Worm (Caenorhabditis elegans): ENCODE results near the gene cyk-3.
A peak's percentile ranks its signal among the peaks of the same experiment; 100 is the strongest.

The cyk-3 gene

DNA sequence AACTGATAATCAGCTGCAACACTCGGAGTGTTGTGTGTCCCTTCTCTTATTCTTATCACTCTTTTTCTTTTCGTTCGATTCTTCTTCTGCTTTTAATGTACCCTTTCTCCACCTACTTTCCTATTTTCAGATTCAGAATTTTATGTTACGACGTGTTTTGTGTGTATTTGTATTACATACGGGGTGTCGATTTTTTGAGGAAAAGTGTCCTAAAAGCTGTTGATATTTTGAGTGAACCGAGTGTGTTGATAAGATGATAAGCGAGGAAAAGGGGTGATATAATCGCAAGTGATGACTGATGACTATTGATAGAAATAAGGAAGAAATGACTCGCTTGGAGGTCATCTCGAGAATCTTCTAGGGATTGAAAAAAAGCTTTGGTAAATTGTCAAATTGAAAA is 38.6 kb upstream of the cyk-3 start:
- no peak for TF ChIP-seq snpc-4 (tag; optimal IDR thresholded peaks at IDR 0.05)
- TF ChIP-seq flh-1 (GFP tag; optimal IDR thresholded peaks at IDR 0.05), result no peak
- TF ChIP-seq sptf-1 (tag; optimal IDR thresholded peaks at IDR 0.05), result no peak
- no peak for TF ChIP-seq ceh-39 (tag; optimal IDR thresholded peaks at IDR 0.05)
- no peak for TF ChIP-seq cnd-1 (tag; optimal IDR thresholded peaks at IDR 0.05)
- no peak for TF ChIP-seq nhr-2 (tag; optimal IDR thresholded peaks at IDR 0.05)
- no peak for TF ChIP-seq nhr-28 (tag; optimal IDR thresholded peaks at IDR 0.05)
- no peak for TF ChIP-seq bed-3 (GFP tag; optimal IDR thresholded peaks at IDR 0.05)
- no peak for TF ChIP-seq elt-3 (tag; optimal IDR thresholded peaks at IDR 0.05)

DNA sequence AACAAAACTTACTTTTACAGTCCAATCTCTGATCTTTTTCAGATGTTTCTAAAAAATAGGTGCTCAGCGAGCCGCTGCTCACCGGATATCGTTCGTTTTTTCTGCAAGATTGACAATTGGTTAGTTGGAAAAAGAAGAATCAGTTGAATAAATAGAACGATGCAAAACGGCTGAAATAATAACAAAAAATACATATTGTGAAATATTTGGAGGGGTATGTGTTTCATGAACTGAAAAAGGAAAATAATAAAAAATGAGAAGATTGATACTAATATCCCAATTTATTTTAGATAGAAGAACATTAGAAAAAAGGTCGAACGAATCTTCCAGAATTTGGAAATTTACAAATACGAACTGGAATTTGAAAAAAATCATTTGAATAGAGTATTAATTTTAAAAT is 37.9 kb upstream of the cyk-3 start, which contains the start of gene frm-2:
TSS of gene frm-2 (minus strand) at position 101 of the 400 bp plus-strand sequence.
- no peak for TF ChIP-seq zip-8 (tag; optimal IDR thresholded peaks at IDR 0.05)
- TF ChIP-seq flh-1 (GFP tag; optimal IDR thresholded peaks at IDR 0.05), result no peak
- TF ChIP-seq lsy-2 (tag; optimal IDR thresholded peaks at IDR 0.05), result no peak
- no peak for TF ChIP-seq ceh-43 (GFP tag; optimal IDR thresholded peaks at IDR 0.05)
- TF ChIP-seq ceh-83 (GFP tag; optimal IDR thresholded peaks at IDR 0.05), result no peak
- no peak for TF ChIP-seq sem-2 (GFP tag; optimal IDR thresholded peaks at IDR 0.05)
- no peak for TF ChIP-seq unc-120 (tag; optimal IDR thresholded peaks at IDR 0.05; ENCODE audit: poor library complexity, severe bottlenecking)
- TF ChIP-seq nhr-2 (tag; optimal IDR thresholded peaks at IDR 0.05), result no peak

DNA sequence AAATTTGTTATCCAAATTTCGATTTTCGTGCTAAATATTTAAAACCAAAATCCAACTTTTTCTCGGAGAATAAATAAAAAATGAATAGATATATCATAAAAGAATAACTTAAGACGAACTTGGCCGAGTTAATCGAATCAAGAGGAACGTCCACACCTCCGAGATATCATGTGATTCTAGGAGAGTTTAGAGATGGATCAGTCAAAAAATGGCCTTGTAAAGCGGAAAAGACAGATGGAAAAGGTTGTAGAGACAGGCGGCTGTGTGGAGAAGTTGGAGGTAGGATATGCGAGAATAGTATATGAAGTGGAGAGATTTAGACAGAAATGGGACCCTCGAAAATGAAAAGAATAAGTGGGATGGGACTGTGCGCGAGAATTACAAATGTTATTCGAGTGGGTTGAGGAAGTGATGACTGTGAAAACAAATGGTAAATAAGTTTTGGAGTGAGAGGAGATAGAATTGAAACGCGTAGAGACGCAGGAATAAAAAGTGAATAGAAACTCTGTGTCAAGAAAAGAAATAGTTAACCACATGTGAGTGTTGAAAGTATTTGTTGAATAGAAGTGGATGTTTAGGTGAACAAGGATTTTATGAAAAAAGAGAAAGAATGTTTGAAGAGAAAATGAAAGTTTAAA is 37.1 kb upstream of the cyk-3 start:
- no peak for TF ChIP-seq lsy-2 (tag; optimal IDR thresholded peaks at IDR 0.05)
- TF ChIP-seq drap-1 (GFP tag; optimal IDR thresholded peaks at IDR 0.05), result no peak
- no peak for TF ChIP-seq sem-2 (GFP tag; optimal IDR thresholded peaks at IDR 0.05)
- peak; percentile 25 for TF ChIP-seq ham-2 (GFP tag; optimal IDR thresholded peaks at IDR 0.05)
- peak; percentile 17 for TF ChIP-seq sptf-1 (tag; optimal IDR thresholded peaks at IDR 0.05)
- no peak for TF ChIP-seq snpc-4 (tag; optimal IDR thresholded peaks at IDR 0.05)
- no peak for TF ChIP-seq ces-1 (GFP tag; optimal IDR thresholded peaks at IDR 0.05)
- no peak for TF ChIP-seq nhr-12 (tag; optimal IDR thresholded peaks at IDR 0.05)
- no peak for TF ChIP-seq hlh-1 (tag; optimal IDR thresholded peaks at IDR 0.05)
- no peak for TF ChIP-seq ceh-83 (GFP tag; optimal IDR thresholded peaks at IDR 0.05)
- TF ChIP-seq blmp-1 (tag; optimal IDR thresholded peaks at IDR 0.05), result no peak
- no peak for TF ChIP-seq unc-39 (tag; optimal IDR thresholded peaks at IDR 0.05)
- TF ChIP-seq mls-2 (tag; optimal IDR thresholded peaks at IDR 0.05), result no peak
- no peak for TF ChIP-seq nhr-76 (tag; optimal IDR thresholded peaks at IDR 0.05)
- no peak for TF ChIP-seq unc-62 (GFP tag; optimal IDR thresholded peaks at IDR 0.05)
- no peak for TF ChIP-seq mab-5 (tag; optimal IDR thresholded peaks at IDR 0.05)
- no peak for TF ChIP-seq mep-1 (tag; optimal IDR thresholded peaks at IDR 0.05)
- no peak for TF ChIP-seq M03D4.4 (tag; optimal IDR thresholded peaks at IDR 0.05)
- no peak for TF ChIP-seq lin-13 (tag; optimal IDR thresholded peaks at IDR 0.05)
- no peak for TF ChIP-seq ceh-39 (tag; optimal IDR thresholded peaks at IDR 0.05)
- no peak for TF ChIP-seq lin-32 (GFP tag; optimal IDR thresholded peaks at IDR 0.05)
- peak; percentile 21 for TF ChIP-seq pha-4 (tag; optimal IDR thresholded peaks at IDR 0.05)

DNA sequence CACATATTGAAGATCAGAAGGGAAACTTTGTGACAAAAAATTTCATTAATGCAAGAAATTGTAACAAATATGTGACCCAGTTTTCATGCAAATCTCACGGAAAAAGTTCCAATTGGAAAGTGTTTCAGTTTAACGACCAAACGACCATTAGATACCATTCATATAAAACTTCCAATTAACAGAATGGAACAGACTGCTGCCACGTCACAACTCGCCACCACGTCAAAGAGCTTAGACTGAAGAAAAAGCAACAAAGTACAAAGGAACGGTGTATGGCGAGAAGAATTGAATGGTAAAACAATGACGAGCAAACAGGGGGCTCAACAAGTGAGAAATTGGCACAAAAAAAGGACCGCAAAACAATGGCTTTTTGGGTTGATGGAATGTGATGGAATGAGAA is 34.6 kb upstream of the cyk-3 start, which contains the start of gene T04C9.3:
TSS of gene T04C9.3 (plus strand) at position 301 of the 400 bp plus-strand sequence.
- TF ChIP-seq nhr-237 (tag; optimal IDR thresholded peaks at IDR 0.05) (no peak), hlh-1 (tag; optimal IDR thresholded peaks at IDR 0.05) (no peak), lin-32 (GFP tag; optimal IDR thresholded peaks at IDR 0.05) (no peak), tbx-8 (GFP tag; optimal IDR thresholded peaks at IDR 0.05) (no peak), lin-13 (tag; optimal IDR thresholded peaks at IDR 0.05) (no peak), ceh-83 (GFP tag; optimal IDR thresholded peaks at IDR 0.05) (no peak), mls-2 (tag; optimal IDR thresholded peaks at IDR 0.05) (no peak), sem-2 (GFP tag; optimal IDR thresholded peaks at IDR 0.05) (no peak), unc-39 (tag; optimal IDR thresholded peaks at IDR 0.05) (no peak), zip-8 (tag; optimal IDR thresholded peaks at IDR 0.05) (no peak), nhr-2 (tag; optimal IDR thresholded peaks at IDR 0.05) (no peak), lsy-2 (tag; optimal IDR thresholded peaks at IDR 0.05) (no peak)

DNA sequence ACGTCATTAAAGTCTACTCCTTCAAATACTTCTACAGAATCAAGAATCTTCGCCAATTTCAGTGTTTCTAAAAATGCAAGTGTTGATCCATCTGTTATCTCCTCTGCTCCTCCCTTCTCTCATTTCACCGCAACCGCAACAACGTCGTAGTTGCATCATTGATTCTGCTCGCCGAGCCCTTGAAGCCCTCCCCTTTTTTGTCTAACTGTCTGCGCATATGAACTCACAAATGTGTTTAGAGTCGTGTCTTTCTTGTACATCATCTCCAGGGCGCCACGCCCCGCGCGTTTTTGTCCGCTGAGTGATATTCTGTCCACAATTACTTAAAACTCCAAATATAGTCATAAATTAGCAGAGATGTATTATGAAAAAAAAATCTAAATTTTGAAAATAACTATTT is 31.9 kb upstream of the cyk-3 start:
- TF ChIP-seq hlh-1 (tag; optimal IDR thresholded peaks at IDR 0.05), result no peak
- peak; percentile 76 for TF ChIP-seq ces-1 (GFP tag; optimal IDR thresholded peaks at IDR 0.05)
- TF ChIP-seq mep-1 (tag; optimal IDR thresholded peaks at IDR 0.05), result peak; percentile 38
- TF ChIP-seq unc-120 (tag; optimal IDR thresholded peaks at IDR 0.05; ENCODE audit: poor library complexity, severe bottlenecking), result peak; percentile 37
- no peak for TF ChIP-seq M03D4.4 (tag; optimal IDR thresholded peaks at IDR 0.05)
- no peak for TF ChIP-seq elt-3 (tag; optimal IDR thresholded peaks at IDR 0.05)
